Fruit fly (Drosophila melanogaster): ENCODE measurements around the gene Hira.

Gene Hira

dm6 chrX:7728251-7729164 lies 6.6 kb downstream of the Hira start, which contains the start of the genes NELF-B and CG12155 (continued):
- TF ChIP-seq Scr (GFP tag; IDR thresholded peaks at IDR 0.05; ENCODE audit: partially characterized antibody) (peak; percentile 72), usp (GFP tag; optimal IDR thresholded peaks at IDR 0.05) (no peak), CG12236 (GFP tag; optimal IDR thresholded peaks at IDR 0.05) (no peak), Hr3 (GFP tag; optimal IDR thresholded peaks at IDR 0.05) (peak; percentile 71), dmrt11E (tag; optimal IDR thresholded peaks at IDR 0.05) (peak; percentile 41), CG11085 (GFP tag; IDR thresholded peaks at IDR 0.05) (no peak), CG16779 (GFP tag; IDR thresholded peaks at IDR 0.05) (no peak), Aef1 (GFP tag; IDR thresholded peaks at IDR 0.05) (peak; percentile 35; the same call in 1 of the 3 replicates), kah (GFP tag; optimal IDR thresholded peaks at IDR 0.05) (no peak), ase (GFP tag; IDR thresholded peaks at IDR 0.05) (0 out of 3 replicates have a peak, but pooled peaks have one; percentile 35), hbn (GFP tag; IDR thresholded peaks at IDR 0.05; ENCODE audit: partially characterized antibody) (peak; percentile 31; the same call in 1 of the 2 replicates), CG1529 (GFP tag; optimal IDR thresholded peaks at IDR 0.05) (no peak), CG7556 (GFP tag; optimal IDR thresholded peaks at IDR 0.05) (peak; percentile 64), CG3281 (GFP tag; optimal IDR thresholded peaks at IDR 0.05) (peak; percentile 52), CG3847 (GFP tag; IDR thresholded peaks at IDR 0.05) (0 out of 2 replicates have a peak, but pooled peaks have one; percentile 18), bigmax (GFP tag; optimal IDR thresholded peaks at IDR 0.05) (no peak), Hmr (GFP tag; optimal IDR thresholded peaks at IDR 0.05) (no peak), peb (GFP tag; IDR thresholded peaks at IDR 0.05) (no peak), CG2116 (GFP tag; optimal IDR thresholded peaks at IDR 0.05) (peak; percentile 98), Lhr (GFP tag; optimal IDR thresholded peaks at IDR 0.05) (no peak), eyg (GFP tag; optimal IDR thresholded peaks at IDR 0.05) (no peak), ssp (GFP tag; IDR thresholded peaks at IDR 0.05) (no peak), CG12219 (GFP tag; optimal IDR thresholded peaks at IDR 0.05) (no peak), CHES-1-like (GFP tag; optimal IDR thresholded peaks at IDR 0.05) (no peak), lilli (GFP tag; optimal IDR thresholded peaks at IDR 0.05) (peak; percentile 65), eve (GFP tag; optimal IDR thresholded peaks at IDR 0.05) (no peak), ERR (GFP tag; optimal IDR thresholded peaks at IDR 0.05) (no peak), yki (optimal IDR thresholded peaks at IDR 0.05) (no peak), CG13123 (GFP tag; optimal IDR thresholded peaks at IDR 0.05) (peak; percentile 35), vnd (GFP tag; IDR thresholded peaks at IDR 0.05; ENCODE audit: partially characterized antibody) (0 out of 3 replicates have a peak, but pooled peaks have one; percentile 55), CG12155 (GFP tag; optimal IDR thresholded peaks at IDR 0.05) (peak; percentile 84), CG18599 (GFP tag; optimal IDR thresholded peaks at IDR 0.05) (no peak), jumu (GFP tag; optimal IDR thresholded peaks at IDR 0.05) (no peak), Side (GFP tag; optimal IDR thresholded peaks at IDR 0.05) (no peak), CG4820 (GFP tag; optimal IDR thresholded peaks at IDR 0.05) (peak; percentile 40), Camta (GFP tag; optimal IDR thresholded peaks at IDR 0.05) (no peak), fru (optimal IDR thresholded peaks at IDR 0.05) (no peak), CG15269 (tag; optimal IDR thresholded peaks at IDR 0.05) (no peak), lab (GFP tag; optimal IDR thresholded peaks at IDR 0.05) (no peak), gsb (GFP tag; IDR thresholded peaks at IDR 0.05) (no peak), CG6813 (GFP tag; optimal IDR thresholded peaks at IDR 0.05) (no peak), Lpt (GFP tag; optimal IDR thresholded peaks at IDR 0.05) (no peak), HmgZ (tag; optimal IDR thresholded peaks at IDR 0.05) (no peak), CG17612 (GFP tag; IDR thresholded peaks at IDR 0.05) (no peak), Spps (tag; optimal IDR thresholded peaks at IDR 0.05) (no peak), CG11723 (GFP tag; optimal IDR thresholded peaks at IDR 0.05) (no peak), insv (GFP tag; optimal IDR thresholded peaks at IDR 0.05) (peak in 1 of 2 experiments; percentile 1), cas (GFP tag; IDR thresholded peaks at IDR 0.05) (no peak), Oaz (GFP tag; IDR thresholded peaks at IDR 0.05) (no peak), CG8359 (GFP tag; optimal IDR thresholded peaks at IDR 0.05; ENCODE audit: borderline replicate concordance) (no peak)
